Worm (Caenorhabditis elegans): Measurements from ENCODE around the gene mltn-10.

The mltn-10 gene

ce11 chrII:14647550-14647949 lies 24.7 kb downstream of the mltn-10 start:
- TF ChIP-seq elt-1 (tag; optimal IDR thresholded peaks at IDR 0.05; ENCODE audit: borderline replicate concordance, insufficient read depth) (no peak), nhr-237 (tag; optimal IDR thresholded peaks at IDR 0.05) (no peak), unc-120 (tag; optimal IDR thresholded peaks at IDR 0.05; ENCODE audit: poor library complexity, severe bottlenecking) (no peak), hlh-1 (tag; optimal IDR thresholded peaks at IDR 0.05) (no peak), ceh-39 (tag; optimal IDR thresholded peaks at IDR 0.05) (no peak), ztf-11 (tag; optimal IDR thresholded peaks at IDR 0.05) (no peak), zip-8 (tag; optimal IDR thresholded peaks at IDR 0.05) (no peak), sem-2 (GFP tag; optimal IDR thresholded peaks at IDR 0.05) (no peak), mls-2 (tag; optimal IDR thresholded peaks at IDR 0.05) (no peak), lin-32 (GFP tag; optimal IDR thresholded peaks at IDR 0.05) (no peak), tbx-8 (GFP tag; optimal IDR thresholded peaks at IDR 0.05) (no peak), mep-1 (tag; optimal IDR thresholded peaks at IDR 0.05) (no peak), lin-13 (tag; optimal IDR thresholded peaks at IDR 0.05) (no peak), nhr-28 (tag; optimal IDR thresholded peaks at IDR 0.05) (no peak), M03D4.4 (tag; optimal IDR thresholded peaks at IDR 0.05) (no peak), nhr-76 (tag; optimal IDR thresholded peaks at IDR 0.05) (no peak), elt-3 (tag; optimal IDR thresholded peaks at IDR 0.05) (no peak)

- TF ChIP-seq nhr-237 (tag; optimal IDR thresholded peaks at IDR 0.05) (no peak), ham-2 (GFP tag; optimal IDR thresholded peaks at IDR 0.05) (peak; percentile 36)
These were observed 42.0 kb downstream of the mltn-10 start for ce11 chrII:14664647-14665518.

ce11 chrII:14666274-14666673 lies 43.4 kb downstream of the mltn-10 start:
- TF ChIP-seq lin-32 (GFP tag; optimal IDR thresholded peaks at IDR 0.05) (no peak), sptf-1 (tag; optimal IDR thresholded peaks at IDR 0.05) (no peak), lsy-2 (tag; optimal IDR thresholded peaks at IDR 0.05) (no peak), ces-1 (GFP tag; optimal IDR thresholded peaks at IDR 0.05) (no peak), mep-1 (tag; optimal IDR thresholded peaks at IDR 0.05) (no peak), nhr-28 (tag; optimal IDR thresholded peaks at IDR 0.05) (no peak), drap-1 (GFP tag; optimal IDR thresholded peaks at IDR 0.05) (no peak), ceh-43 (GFP tag; optimal IDR thresholded peaks at IDR 0.05) (no peak), unc-62 (GFP tag; optimal IDR thresholded peaks at IDR 0.05) (no peak), hlh-1 (tag; optimal IDR thresholded peaks at IDR 0.05) (no peak), ceh-39 (tag; optimal IDR thresholded peaks at IDR 0.05) (no peak), mls-2 (tag; optimal IDR thresholded peaks at IDR 0.05) (no peak), ham-2 (GFP tag; optimal IDR thresholded peaks at IDR 0.05) (no peak), pha-4 (tag; optimal IDR thresholded peaks at IDR 0.05) (no peak), unc-120 (tag; optimal IDR thresholded peaks at IDR 0.05; ENCODE audit: poor library complexity, severe bottlenecking) (no peak), tbx-8 (GFP tag; optimal IDR thresholded peaks at IDR 0.05) (no peak), ceh-83 (GFP tag; optimal IDR thresholded peaks at IDR 0.05) (no peak), nhr-12 (tag; optimal IDR thresholded peaks at IDR 0.05) (no peak)

DNA sequence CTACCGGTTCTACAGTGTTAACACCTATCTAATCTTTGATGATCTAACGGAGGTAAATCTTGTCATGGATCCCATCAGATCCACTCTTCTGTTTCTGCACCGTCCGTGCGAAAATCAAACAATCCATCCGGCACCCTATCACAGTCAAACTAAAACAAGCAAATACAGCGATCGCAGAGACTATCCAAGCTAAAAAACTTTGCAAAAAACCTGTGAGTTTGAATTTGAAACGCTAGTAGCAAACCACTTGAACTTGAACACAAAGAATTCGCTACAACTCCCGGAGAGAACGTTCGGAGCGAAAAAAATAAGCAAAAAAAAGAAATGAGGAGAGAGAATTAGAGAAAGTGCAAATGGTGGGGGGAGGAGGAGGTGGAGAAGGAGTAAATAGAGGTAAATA lies 45.8 kb downstream of the mltn-10 start:
- TF ChIP-seq nhr-2 (tag; optimal IDR thresholded peaks at IDR 0.05) = no peak
- TF ChIP-seq lin-13 (tag; optimal IDR thresholded peaks at IDR 0.05) = no peak
- TF ChIP-seq drap-1 (GFP tag; optimal IDR thresholded peaks at IDR 0.05) = no peak
- TF ChIP-seq bed-3 (GFP tag; optimal IDR thresholded peaks at IDR 0.05) = no peak
- no peak for TF ChIP-seq M03D4.4 (tag; optimal IDR thresholded peaks at IDR 0.05)
- TF ChIP-seq unc-120 (tag; optimal IDR thresholded peaks at IDR 0.05; ENCODE audit: poor library complexity, severe bottlenecking) = no peak

DNA sequence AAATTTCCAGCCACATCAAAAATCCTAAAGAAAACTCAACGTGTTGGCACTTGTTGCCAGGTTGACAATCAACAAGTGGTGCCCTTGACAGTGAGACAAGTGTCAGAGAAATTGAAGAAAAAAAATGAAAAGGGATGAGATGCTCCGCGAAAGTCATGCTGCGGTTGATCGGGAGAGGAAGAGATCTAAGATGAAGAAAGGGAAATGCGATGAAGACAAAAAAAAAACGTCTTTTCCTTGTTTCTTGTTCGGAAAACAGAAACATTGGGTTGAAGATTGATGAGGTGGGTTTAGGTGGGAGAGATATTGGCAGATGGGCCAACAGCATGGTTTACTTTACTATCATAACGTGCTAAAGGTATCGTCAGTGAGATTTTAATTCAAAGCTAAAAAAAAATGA lies 47.3 kb downstream of the mltn-10 start:
- TF ChIP-seq ceh-39 (tag; optimal IDR thresholded peaks at IDR 0.05) (no peak), lsy-2 (tag; optimal IDR thresholded peaks at IDR 0.05) (no peak), zip-8 (tag; optimal IDR thresholded peaks at IDR 0.05) (no peak), ham-2 (GFP tag; optimal IDR thresholded peaks at IDR 0.05) (no peak)

Data from whole organism, mixed stage, embryonic.